Worm (Caenorhabditis elegans) whole organism, late embryonic: ENCODE measurements around the gene clec-67.

Experiments used
- C08G9.2 ChIP-seq: sonication (generic microtip); optimal IDR thresholded peaks from 2 replicates; lab custom pipeline; 2016; ENCODE audit warnings: mild to moderate bottlenecking, missing genetic modification characterization, moderate library complexity, missing compliant biosample characterization
- C38D4.7 ChIP-seq: fragments of 200-800 bp; sonication (Bioruptor generic); optimal IDR thresholded peaks from 2 replicates; lab custom pipeline; 2018; ENCODE audit warnings: mild to moderate bottlenecking, missing genetic modification characterization, moderate library complexity, missing compliant biosample characterization
- ama-1 ChIP-seq: fragments of 150-350 bp; optimal IDR thresholded peaks from 2 replicates; lab custom pipeline; 2014
- ceh-30 ChIP-seq: fragments of 150-350 bp; optimal IDR thresholded peaks from 2 replicates; lab custom pipeline; 2014; ENCODE audit warnings: missing biosample characterization, missing genetic modification characterization
- ceh-31 ChIP-seq: sonication (generic microtip); optimal IDR thresholded peaks from 2 replicates; lab custom pipeline; 2016; ENCODE audit warnings: missing genetic modification characterization, missing compliant biosample characterization
- che-1 ChIP-seq: sonication (generic microtip); optimal IDR thresholded peaks from 2 replicates; lab custom pipeline; 2016; ENCODE audit warnings: mild to moderate bottlenecking, missing genetic modification characterization, missing compliant biosample characterization
- hlh-13 ChIP-seq: fragments of 200-800 bp; sonication (Bioruptor generic); optimal IDR thresholded peaks from 2 replicates; lab custom pipeline; 2018; ENCODE audit warnings: mild to moderate bottlenecking, missing genetic modification characterization, missing compliant biosample characterization
- lin-11 ChIP-seq: fragments of 200-800 bp; sonication (Bioruptor generic); optimal IDR thresholded peaks from 2 replicates; lab custom pipeline; 2018; ENCODE audit warnings: mild to moderate bottlenecking, missing genetic modification characterization, missing compliant biosample characterization
- nfya-1 ChIP-seq: sonication (generic microtip); optimal IDR thresholded peaks from 2 replicates; lab custom pipeline; 2017; ENCODE audit warnings: missing genetic modification characterization, mild to moderate bottlenecking, missing compliant biosample characterization, antibody characterized with exemption, moderate library complexity
- nhr-11 ChIP-seq: fragments of 150-350 bp; optimal IDR thresholded peaks from 2 replicates; lab custom pipeline; 2014; ENCODE audit warnings: missing biosample characterization, missing genetic modification characterization
- pros-1 ChIP-seq: fragments of 150-350 bp; optimal IDR thresholded peaks from 2 replicates; lab custom pipeline; 2014; ENCODE audit warnings: missing biosample characterization, missing genetic modification reagents, missing genetic modification characterization
- sox-4 ChIP-seq: sonication (generic microtip); optimal IDR thresholded peaks from 2 replicates; lab custom pipeline; 2017; ENCODE audit warnings: mild to moderate bottlenecking, missing genetic modification characterization, inconsistent platforms, missing compliant biosample characterization
- unc-3 ChIP-seq, 2 experiments: fragments of 200-800 bp in 1 of 2; sonication (Bioruptor generic) in 1 of 2; sonication (generic microtip) in 1 of 2; conservative IDR thresholded peaks in 1 of 2; optimal IDR thresholded peaks in 1 of 2; 2 replicates each; pipeline versions ENCODE4 v1.3.6 to Lab custom; 2016 to 2022; ENCODE audit warnings: missing compliant biosample characterization in 2 of 2, missing genetic modification characterization in 2 of 2, missing genetic modification reagents in 1 of 2
- unc-55 ChIP-seq: sonication (generic microtip); optimal IDR thresholded peaks from 2 replicates; lab custom pipeline; 2017; ENCODE audit warnings: missing biosample characterization, missing genetic modification reagents, missing genetic modification characterization

ce11 chrIV:3960396-3960795, 38.4 kb downstream of the clec-67 start, which contains the start of gene clec-75:
- TF ChIP-seq sox-4 (no peak), ceh-30 (tag; lab: Kevin White, UChicago) (no peak), C08G9.2 (tag; lab: Kevin White, UChicago) (no peak), unc-55 (no peak), C38D4.7 (GFP tag; lab: Kevin White, UChicago) (no peak), pros-1 (tag; lab: Kevin White, UChicago) (no peak), nhr-11 (tag; lab: Kevin White, UChicago) (no peak), ama-1 (lab: Kevin White, UChicago) (no peak), lin-11 (no peak), unc-3 (GFP tag; conservative IDR thresholded peaks at IDR 0.05; lab: Robert Waterston, UW) (no peak), unc-3 (tag; optimal IDR thresholded peaks at IDR 0.05; lab: Kevin White, UChicago) (no peak), nfya-1 (tag; lab: Kevin White, UChicago) (no peak), hlh-13 (no peak), che-1 (no peak), ceh-31 (tag; lab: Kevin White, UChicago) (no peak)
